Worm (Caenorhabditis elegans) whole organism, dauer: ENCODE data around the gene C53B7.6.

ENCODE experiments used
- unc-62 ChIP-seq: sonication (generic microtip); optimal IDR thresholded peaks from 2 replicates; lab custom pipeline; 2017; ENCODE audit warnings: missing biosample characterization, missing genetic modification reagents, missing genetic modification characterization

The C53B7.6 gene

DNA sequence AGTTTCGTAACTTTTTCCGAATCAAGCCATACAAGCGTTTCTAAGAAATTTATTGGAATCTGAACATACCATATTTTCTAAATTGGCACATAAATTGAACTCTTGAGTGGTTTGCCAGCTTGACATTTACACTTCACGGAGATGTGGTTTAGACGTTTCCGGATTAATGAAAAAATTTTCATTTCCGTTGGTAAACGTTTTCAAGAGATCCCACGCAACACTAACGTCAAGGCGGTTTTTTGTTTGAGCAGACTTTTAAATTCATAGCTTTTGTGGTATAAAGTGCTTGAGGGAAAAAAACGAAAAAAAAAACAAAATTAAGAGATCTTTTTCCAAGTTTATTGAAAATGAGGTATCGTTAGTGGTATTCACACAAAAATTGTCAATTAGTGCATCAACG, 33.4 kb downstream of the C53B7.6 start, which contains the start of gene F41B4.2:
F41B4.2 (minus strand) TSS at position 101 of the 400 bp plus-strand sequence.
- no peak for TF ChIP-seq unc-62

DNA sequence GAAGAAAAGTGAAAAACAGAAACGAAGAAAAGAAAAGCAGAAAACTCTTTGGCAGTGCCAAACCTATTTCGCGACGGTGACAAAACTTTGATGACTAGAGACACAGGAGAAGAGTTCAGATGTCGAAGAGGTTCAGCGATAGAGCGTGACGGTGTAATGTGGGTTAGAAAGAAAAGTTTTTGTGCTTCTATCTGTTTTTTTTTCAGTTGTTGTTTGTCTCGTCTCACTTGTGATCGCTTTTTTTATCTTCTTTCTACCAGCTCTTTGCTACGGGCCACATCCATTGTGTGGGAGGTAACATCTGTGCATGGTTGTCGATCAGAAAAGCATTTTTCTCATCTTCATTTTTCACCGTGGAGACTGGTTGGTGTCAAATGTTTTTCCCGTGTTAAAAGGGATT, 42.7 kb downstream of the C53B7.6 start, which contains the start of gene F41B4.1:
F41B4.1 (minus strand) TSS at position 23 of the 400 bp plus-strand sequence.
- TF ChIP-seq unc-62 = no peak

DNA sequence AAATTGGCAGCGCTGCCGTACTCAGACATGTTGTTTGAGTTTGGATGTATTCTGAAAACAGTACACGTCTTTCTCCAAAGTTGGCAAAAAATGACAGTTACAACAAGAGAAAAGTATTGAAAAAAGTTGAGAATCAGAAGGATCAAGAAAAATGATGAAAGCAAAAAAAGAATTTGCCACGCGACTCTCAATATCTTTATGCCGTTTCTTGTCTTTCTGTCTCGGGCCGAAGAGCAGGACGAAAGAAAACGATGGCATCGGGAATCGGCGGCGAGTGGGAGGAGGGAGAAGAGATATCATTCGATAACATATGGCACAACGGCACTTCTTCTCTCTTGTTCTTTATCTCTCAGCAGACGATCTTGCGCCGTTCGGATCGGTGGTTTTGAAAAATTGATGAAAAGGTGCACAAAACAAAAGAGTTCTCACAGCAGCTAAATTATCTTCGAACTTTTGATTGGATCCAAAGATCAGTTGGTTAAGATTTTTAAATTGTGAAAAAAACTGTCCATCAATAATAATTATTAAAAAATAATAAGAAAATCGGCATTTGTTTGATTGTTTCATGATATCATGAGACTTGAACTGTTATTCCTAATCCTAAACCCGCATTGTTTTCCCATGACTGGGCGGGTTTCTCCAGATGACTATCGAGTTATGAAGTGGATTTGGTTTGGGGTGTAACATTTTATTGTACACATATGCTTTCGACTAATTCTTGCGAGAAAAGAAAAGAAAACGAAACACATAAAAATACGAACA, 45.2 kb downstream of the C53B7.6 start, which contains the start of gene gei-15:
gei-15 (minus strand) TSS at position 51 of the 762 bp plus-strand sequence.
- no peak for TF ChIP-seq unc-62

DNA sequence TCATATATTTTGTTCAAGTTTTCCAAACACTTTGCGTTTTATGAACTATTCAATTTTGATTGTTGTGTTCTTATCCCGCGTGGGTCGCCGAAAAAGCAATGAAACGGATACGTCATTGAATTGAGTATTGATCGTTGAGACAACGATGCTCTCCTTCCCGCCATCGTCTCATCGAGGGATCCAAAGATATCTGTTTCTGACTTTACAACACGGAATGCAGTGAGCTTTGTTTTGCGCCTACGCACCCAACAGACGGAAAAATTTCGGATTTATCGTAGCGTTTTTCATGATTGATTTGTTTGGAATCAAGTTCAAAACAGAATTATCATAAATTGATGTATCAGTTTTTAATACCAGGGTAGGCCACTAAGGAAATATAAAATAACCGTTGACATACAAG, 46.0 kb downstream of the C53B7.6 start:
- TF ChIP-seq unc-62 = no peak

DNA sequence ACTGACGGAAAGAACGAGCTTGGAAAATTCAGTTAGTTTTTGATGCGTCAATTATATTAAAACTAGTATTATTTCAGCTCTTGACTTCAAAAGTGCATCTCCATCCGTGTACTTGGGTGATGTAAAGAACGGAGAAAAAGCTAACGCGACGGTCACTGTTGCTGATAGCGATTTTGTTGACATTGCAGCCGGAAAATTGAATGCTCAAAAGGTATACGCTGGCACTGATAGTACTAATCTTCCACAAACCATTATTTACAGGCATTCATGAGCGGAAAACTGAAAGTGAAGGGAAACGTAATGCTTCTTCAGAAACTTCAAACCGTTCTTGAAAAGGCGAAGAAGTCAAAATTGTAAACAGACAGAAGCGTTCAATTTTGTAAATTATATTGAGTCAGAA, 48.9 kb downstream of the C53B7.6 start:
- no peak for TF ChIP-seq unc-62

DNA sequence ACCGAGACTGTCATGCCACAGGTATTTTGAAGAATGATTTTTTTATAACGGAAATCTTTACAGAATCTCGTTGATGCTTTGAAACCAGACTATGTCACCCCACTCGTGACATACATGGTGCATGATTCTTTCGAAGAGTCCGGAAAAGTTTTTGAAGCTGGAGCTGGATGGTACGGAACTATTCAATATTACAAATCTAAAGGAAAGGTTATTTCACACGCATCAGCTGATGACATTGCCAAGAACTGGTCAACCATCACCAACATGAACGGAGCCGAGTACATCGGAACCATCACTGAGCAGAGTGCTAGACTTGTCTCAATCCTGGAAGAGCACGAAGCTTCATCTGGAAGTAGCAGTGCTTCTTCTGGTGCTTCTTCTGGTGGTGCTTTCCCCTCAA, 49.4 kb downstream of the C53B7.6 start:
- TF ChIP-seq unc-62 = no peak
